Fruit fly (Drosophila melanogaster): Measurements from ENCODE around the gene awd.

- no peak for TF ChIP-seq Hnf4 (GFP tag; optimal IDR thresholded peaks at IDR 0.05)
- no peak for TF ChIP-seq fru (GFP tag; optimal IDR thresholded peaks at IDR 0.05)
- no peak for TF ChIP-seq br (GFP tag; optimal IDR thresholded peaks at IDR 0.05)
- TF ChIP-seq woc (GFP tag; optimal IDR thresholded peaks at IDR 0.05), result no peak
Observed at dm6 chr3R:31764672-31765071, 18.8 kb upstream of the awd start, which contains the start of gene CG2150.

All from whole organism, wandering third instar larva.